Fruit fly (Drosophila melanogaster): ENCODE data around the gene pon.

dm6 chrX:4588981-4589380, 47.1 kb upstream of the pon start:
- TF ChIP-seq CG8478 (optimal IDR thresholded peaks at IDR 0.05): no peak
- TF ChIP-seq CTCF (optimal IDR thresholded peaks at IDR 0.05): no peak
